Worm (Caenorhabditis elegans): ENCODE measurements around the gene tag-153.

tag-153 gene

ce11 chrV:9352947-9353346, 30.1 kb downstream of the tag-153 start, which contains the start of gene srx-46:
srx-46 (plus strand) TSS chrV:9353247.
- TF ChIP-seq tlp-1 (tag; optimal IDR thresholded peaks at IDR 0.05) = no peak

- TF ChIP-seq nhr-47 (tag; optimal IDR thresholded peaks at IDR 0.05) = no peak
- TF ChIP-seq Y116A8C.19 (tag; optimal IDR thresholded peaks at IDR 0.05; ENCODE audit: borderline replicate concordance) = no peak
- no peak for TF ChIP-seq dsc-1 (tag; optimal IDR thresholded peaks at IDR 0.05)
- TF ChIP-seq efl-3 (GFP tag; optimal IDR thresholded peaks at IDR 0.05) = no peak
- no peak for TF ChIP-seq F16B12.6 (tag; optimal IDR thresholded peaks at IDR 0.05)
- no peak for TF ChIP-seq egl-27 (tag; optimal IDR thresholded peaks at IDR 0.05)
- TF ChIP-seq pqm-1 (tag; optimal IDR thresholded peaks at IDR 0.05) = no peak
- TF ChIP-seq swsn-7 (tag; optimal IDR thresholded peaks at IDR 0.05) = no peak
- TF ChIP-seq zag-1 (tag; optimal IDR thresholded peaks at IDR 0.05) = no peak
- no peak for TF ChIP-seq fkh-8 (tag; optimal IDR thresholded peaks at IDR 0.05)
Measured at ce11 chrV:9355371-9355770, 32.5 kb downstream of the tag-153 start, which contains the start of gene ttr-40. ttr-40 (minus strand) TSS chrV:9355471.

- no peak for TF ChIP-seq dsc-1 (tag; optimal IDR thresholded peaks at IDR 0.05)
- no peak for TF ChIP-seq ceh-90 (tag; optimal IDR thresholded peaks at IDR 0.05)
- TF ChIP-seq elt-2 (tag; optimal IDR thresholded peaks at IDR 0.05) = peak; percentile 41
Measured at ce11 chrV:9356345-9356744, 33.5 kb downstream of the tag-153 start, which contains the start of gene ttr-49. ttr-49 (minus strand) TSS chrV:9356515.

- no peak for TF ChIP-seq nhr-28 (tag; optimal IDR thresholded peaks at IDR 0.05)
- TF ChIP-seq Y116A8C.19 (tag; optimal IDR thresholded peaks at IDR 0.05; ENCODE audit: borderline replicate concordance) = no peak
- TF ChIP-seq nhr-47 (tag; optimal IDR thresholded peaks at IDR 0.05) = no peak
- TF ChIP-seq nhr-85 (tag) = no peak
- TF ChIP-seq mef-2 (tag; optimal IDR thresholded peaks at IDR 0.05) = no peak
- no peak for TF ChIP-seq C34B4.2 (tag; optimal IDR thresholded peaks at IDR 0.05)
- TF ChIP-seq aha-1 (tag; optimal IDR thresholded peaks at IDR 0.05) = no peak
- peak; percentile 11 for TF ChIP-seq nhr-71 (tag; optimal IDR thresholded peaks at IDR 0.05)
Measured at ce11 chrV:9359674-9360073, 36.8 kb downstream of the tag-153 start, which contains the start of gene gpa-3. gpa-3 (minus strand) TSS chrV:9359774.

- no peak for TF ChIP-seq snu-23 (GFP tag; optimal IDR thresholded peaks at IDR 0.05)
- TF ChIP-seq isw-1 (GFP tag; IDR thresholded peaks at IDR 0.05) = no peak
- TF ChIP-seq sup-37 (GFP tag; optimal IDR thresholded peaks at IDR 0.05) = no peak
- no peak for TF ChIP-seq nhr-84 (tag; optimal IDR thresholded peaks at IDR 0.05)
- TF ChIP-seq egl-13 (tag; optimal IDR thresholded peaks at IDR 0.05) = no peak
- TF ChIP-seq sox-4 (tag; optimal IDR thresholded peaks at IDR 0.05) = no peak
- TF ChIP-seq nhr-19 (GFP tag; conservative IDR thresholded peaks at IDR 0.05) = no peak
- no peak for TF ChIP-seq blmp-1 (tag; optimal IDR thresholded peaks at IDR 0.05)
- no peak for TF ChIP-seq C34B4.2 (tag; optimal IDR thresholded peaks at IDR 0.05)
- TF ChIP-seq mef-2 (tag; optimal IDR thresholded peaks at IDR 0.05) = no peak
- no peak for TF ChIP-seq mep-1 (tag; optimal IDR thresholded peaks at IDR 0.05)
- no peak for TF ChIP-seq ets-5 (GFP tag; IDR thresholded peaks at IDR 0.05)
- no peak for TF ChIP-seq pqm-1 (tag; optimal IDR thresholded peaks at IDR 0.05)
- TF ChIP-seq hlh-4 (tag; optimal IDR thresholded peaks at IDR 0.05) = no peak
- TF ChIP-seq alr-1 (tag; optimal IDR thresholded peaks at IDR 0.05; ENCODE audit: borderline replicate concordance) = no peak
- TF ChIP-seq irx-1 (tag; optimal IDR thresholded peaks at IDR 0.05) = no peak
- no peak for TF ChIP-seq lin-15B (tag; optimal IDR thresholded peaks at IDR 0.05)
- TF ChIP-seq aha-1 (tag; optimal IDR thresholded peaks at IDR 0.05) = no peak
- no peak for TF ChIP-seq ceh-90 (tag; optimal IDR thresholded peaks at IDR 0.05)
- TF ChIP-seq swsn-7 (tag; optimal IDR thresholded peaks at IDR 0.05) = no peak
Measured at ce11 chrV:9370986-9371385, 48.1 kb downstream of the tag-153 start, which contains the start of gene E02C12.6. E02C12.6 (minus strand) TSS chrV:9371086.

- peak; percentile 24 for TF ChIP-seq pqm-1 (tag; optimal IDR thresholded peaks at IDR 0.05)
- no peak for TF ChIP-seq ceh-63 (GFP tag; optimal IDR thresholded peaks at IDR 0.05)
- peak; percentile 71 for TF ChIP-seq elt-2 (tag; optimal IDR thresholded peaks at IDR 0.05)
- peak; percentile 32 for TF ChIP-seq nhr-20 (tag; optimal IDR thresholded peaks at IDR 0.05)
- TF ChIP-seq ztf-4 (tag; optimal IDR thresholded peaks at IDR 0.05) = no peak
- no peak for TF ChIP-seq lin-14 (GFP tag; optimal IDR thresholded peaks at IDR 0.05)
- TF ChIP-seq tbx-2 (tag; optimal IDR thresholded peaks at IDR 0.05) = no peak
Measured at ce11 chrV:9373473-9373872, 50.6 kb downstream of the tag-153 start, which contains the start of gene E02C12.8. E02C12.8 (minus strand) TSS chrV:9373613.

All from whole organism, L1 larva.